Fruit fly (Drosophila melanogaster): Measurements from ENCODE around the gene APC4.

DNA sequence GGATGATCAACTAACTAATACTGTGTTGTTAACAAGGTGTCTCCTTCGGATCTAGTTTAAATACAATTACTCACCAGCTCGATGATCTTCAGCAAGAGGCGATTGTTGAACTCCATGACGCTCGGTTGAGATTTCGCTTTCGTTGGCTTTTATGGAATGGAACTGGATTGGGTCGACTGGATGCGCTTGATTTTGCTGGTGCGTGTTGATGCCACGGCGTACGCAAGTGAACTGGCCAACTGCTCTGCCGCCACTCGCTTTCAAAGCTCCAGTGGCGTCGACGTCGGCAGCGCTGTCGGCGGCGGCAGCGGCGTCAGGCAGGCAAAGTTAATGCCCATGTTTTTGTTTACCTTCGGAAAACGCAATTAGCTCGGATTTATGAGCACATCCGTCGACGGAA lies 4.5 kb upstream of the APC4 start, which contains the start of gene CG44325:
- TF ChIP-seq CG17806 (tag; optimal IDR thresholded peaks at IDR 0.05) = no peak
- TF ChIP-seq EcR (GFP tag; optimal IDR thresholded peaks at IDR 0.05) = peak; percentile 92
- no peak for TF ChIP-seq CG14655 (GFP tag; optimal IDR thresholded peaks at IDR 0.05)
- peak; percentile 64 for TF ChIP-seq Ets98B (GFP tag; IDR thresholded peaks at IDR 0.05)
- TF ChIP-seq D1 (tag; optimal IDR thresholded peaks at IDR 0.05) = no peak
- peak; percentile 46 for TF ChIP-seq gl (tag; optimal IDR thresholded peaks at IDR 0.05)
